Worm (Caenorhabditis elegans): Measurements from ENCODE around the gene gmeb-1.

Gene gmeb-1

DNA sequence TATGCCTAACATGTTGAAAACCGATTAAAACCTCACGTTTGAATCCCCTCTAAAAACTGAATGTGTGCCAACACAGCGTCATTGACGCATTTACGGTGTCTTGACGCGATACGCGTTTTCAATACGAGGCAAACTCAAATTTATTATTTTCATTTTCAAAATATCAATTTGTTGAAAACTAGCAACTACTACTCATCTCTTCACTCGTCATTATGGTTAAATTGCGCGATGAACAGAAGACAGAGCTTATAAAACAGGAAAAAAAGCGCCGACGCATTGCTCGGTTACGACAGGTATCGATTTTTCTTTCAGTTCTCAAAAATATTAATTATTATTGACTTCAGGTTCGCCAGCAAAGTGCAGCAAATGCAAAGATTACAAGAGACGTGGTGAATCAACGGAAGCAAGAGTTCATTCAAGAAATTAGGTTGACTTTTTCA is 5.2 kb downstream of the gmeb-1 start, which contains the start of gene enee-1 (continued):
- TF ChIP-seq madf-3 (GFP tag; IDR thresholded peaks at IDR 0.05) (peak; percentile 68; the same call in 1 of the 2 replicates), snpc-4 (GFP tag; optimal IDR thresholded peaks at IDR 0.05) (no peak), snpc-4 (tag; optimal IDR thresholded peaks at IDR 0.05) (peak in 3 of 4 experiments; percentile 17 to 40 (median 24)), pbrm-1 (GFP tag; IDR thresholded peaks at IDR 0.05) (peak; percentile 54; the same call in 1 of the 2 replicates), ztf-18 (tag; optimal IDR thresholded peaks at IDR 0.05) (peak; percentile 94), tlf-1 (GFP tag; optimal IDR thresholded peaks at IDR 0.05) (peak; percentile 36), zfh-2 (GFP tag; conservative IDR thresholded peaks at IDR 0.05) (no peak), attf-3 (GFP tag; conservative IDR thresholded peaks at IDR 0.05) (peak; percentile 43; the same call in 1 of the 2 replicates), repo-1 (tag; optimal IDR thresholded peaks at IDR 0.05) (peak; percentile 53), efl-1 (GFP tag; optimal IDR thresholded peaks at IDR 0.05) (peak; percentile 57), Y56A3A.18 (GFP tag; IDR thresholded peaks at IDR 0.05) (0 out of 2 replicates have a peak, but pooled peaks have one; percentile 23), let-607 (tag; optimal IDR thresholded peaks at IDR 0.05) (peak in 1 of 2 experiments; percentile 15), D2030.7 (GFP tag; IDR thresholded peaks at IDR 0.05) (peak; percentile 46)

DNA sequence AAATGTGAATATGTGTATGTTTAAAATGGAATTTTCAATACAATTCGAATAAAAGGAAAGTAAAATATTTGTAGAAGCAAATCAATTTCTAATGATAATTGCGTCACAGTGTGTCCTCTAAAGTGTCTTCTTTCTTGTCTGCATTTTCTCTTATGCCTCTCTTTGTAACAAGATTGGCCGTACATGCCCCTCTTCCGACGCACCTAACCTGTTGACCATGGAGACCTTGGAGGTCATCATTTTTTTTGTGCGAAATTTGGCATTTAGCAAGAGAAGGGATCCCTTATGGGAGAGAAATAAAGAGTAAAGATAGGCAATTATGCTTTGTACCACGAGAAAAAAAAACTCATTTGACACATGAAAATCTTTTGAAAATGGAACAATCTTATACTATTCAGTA is 8.9 kb downstream of the gmeb-1 start, which contains the start of gene F23F1.4:
TSS of gene F23F1.4 (minus strand) at position 141 of the 400 bp plus-strand sequence.
- no peak for TF ChIP-seq C17E4.6 (GFP tag; IDR thresholded peaks at IDR 0.05)
- TF ChIP-seq dpff-1 (tag; optimal IDR thresholded peaks at IDR 0.05): no peak
- TF ChIP-seq snpc-1.1 (tag; optimal IDR thresholded peaks at IDR 0.05; ENCODE audit: insufficient read depth): no peak
- TF ChIP-seq K11D2.4 (GFP tag; IDR thresholded peaks at IDR 0.05): no peak
- TF ChIP-seq attf-5 (GFP tag; optimal IDR thresholded peaks at IDR 0.05): no peak
- TF ChIP-seq tbx-9 (tag; optimal IDR thresholded peaks at IDR 0.05; ENCODE audit: borderline replicate concordance): no peak
- TF ChIP-seq ztf-18 (tag; optimal IDR thresholded peaks at IDR 0.05): no peak
- TF ChIP-seq madf-6 (GFP tag; IDR thresholded peaks at IDR 0.05): no peak
- no peak for TF ChIP-seq lin-40 (tag; optimal IDR thresholded peaks at IDR 0.05)
- no peak for TF ChIP-seq T26A5.8 (tag; optimal IDR thresholded peaks at IDR 0.05)
- TF ChIP-seq ceh-79 (tag; optimal IDR thresholded peaks at IDR 0.05): no peak
- TF ChIP-seq hmg-1.2 (GFP tag; IDR thresholded peaks at IDR 0.05): no peak

DNA sequence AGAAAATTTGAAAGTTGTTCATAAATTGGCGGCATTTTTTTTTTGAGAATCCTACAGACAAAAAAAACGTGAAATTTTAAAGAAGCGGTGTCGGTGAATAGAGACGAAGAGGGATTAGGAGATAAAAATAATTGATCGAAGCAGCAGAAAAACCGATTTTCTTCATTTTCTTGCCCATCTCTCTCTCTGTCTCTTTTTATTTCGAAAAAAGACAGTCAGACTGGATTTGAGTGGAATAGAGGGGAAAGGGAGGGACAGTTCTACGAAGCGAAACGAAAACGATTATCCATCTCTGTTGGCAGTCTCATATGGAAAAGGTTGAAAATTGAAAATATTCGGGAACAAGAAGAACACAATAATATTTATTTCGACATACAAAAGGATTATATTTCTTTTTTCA is 10.2 kb downstream of the gmeb-1 start:
- no peak for TF ChIP-seq xnd-1 (tag; optimal IDR thresholded peaks at IDR 0.05)
- TF ChIP-seq attf-5 (GFP tag; optimal IDR thresholded peaks at IDR 0.05): no peak
- no peak for TF ChIP-seq egl-18 (GFP tag; IDR thresholded peaks at IDR 0.05)
- TF ChIP-seq madf-3 (GFP tag; IDR thresholded peaks at IDR 0.05): no peak
- no peak for TF ChIP-seq sptf-2 (GFP tag; optimal IDR thresholded peaks at IDR 0.05)
- no peak for TF ChIP-seq K12H6.12 (tag; optimal IDR thresholded peaks at IDR 0.05)
- TF ChIP-seq tbp1 (GFP tag; optimal IDR thresholded peaks at IDR 0.05): no peak
- TF ChIP-seq T26A5.8 (tag; optimal IDR thresholded peaks at IDR 0.05): no peak
- no peak for TF ChIP-seq snpc-4 (GFP tag; optimal IDR thresholded peaks at IDR 0.05)
- TF ChIP-seq snpc-4 (tag; optimal IDR thresholded peaks at IDR 0.05): no peak
- no peak for TF ChIP-seq ama-1 (optimal IDR thresholded peaks at IDR 0.05)
- TF ChIP-seq ama-1 (GFP tag; optimal IDR thresholded peaks at IDR 0.05): no peak
- no peak for TF ChIP-seq attf-6 (GFP tag; IDR thresholded peaks at IDR 0.05)
- no peak for TF ChIP-seq akir-1 (GFP tag; optimal IDR thresholded peaks at IDR 0.05)
- TF ChIP-seq F52B5.7 (tag; optimal IDR thresholded peaks at IDR 0.05): no peak
- TF ChIP-seq F22D6.2 (tag; optimal IDR thresholded peaks at IDR 0.05): no peak
- no peak for TF ChIP-seq B0035.1 (tag; optimal IDR thresholded peaks at IDR 0.05)
- no peak for TF ChIP-seq ceh-27 (GFP tag; optimal IDR thresholded peaks at IDR 0.05)
- TF ChIP-seq hrde-1 (tag; optimal IDR thresholded peaks at IDR 0.05; ENCODE audit: borderline replicate concordance): no peak
- TF ChIP-seq pbrm-1 (GFP tag; IDR thresholded peaks at IDR 0.05): no peak

Data from whole organism, young adult.